Fruit fly (Drosophila melanogaster): ENCODE measurements around the gene Ugt37B1.

DNA sequence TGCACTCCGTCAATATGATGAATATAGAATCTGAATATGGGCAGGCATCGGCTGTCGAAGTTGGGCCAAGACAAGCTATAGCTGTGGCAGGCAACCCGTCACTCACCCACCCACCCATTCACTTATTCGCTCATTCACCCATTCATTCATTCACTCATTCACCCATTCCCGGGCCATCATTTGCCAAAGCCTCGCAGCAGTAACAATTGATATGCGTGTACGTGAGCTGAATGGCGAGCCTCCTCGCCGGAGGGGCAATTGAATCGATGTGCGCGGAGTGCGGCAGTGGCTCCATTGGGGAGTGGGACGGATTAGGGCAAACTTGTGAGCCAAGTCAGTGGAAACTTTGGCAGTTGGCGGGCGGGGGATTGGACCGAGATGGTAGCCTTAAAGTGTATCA lies 48.4 kb upstream of the Ugt37B1 start:
- TF ChIP-seq usp (GFP tag; optimal IDR thresholded peaks at IDR 0.05) (no peak), Dll (optimal IDR thresholded peaks at IDR 0.05) (no peak), CG8478 (optimal IDR thresholded peaks at IDR 0.05) (no peak)

All from whole organism.